Worm (Caenorhabditis elegans): ENCODE measurements around the gene mip-2.

mip-2 gene

ce11 chrV:13657841-13658338 lies 13.9 kb downstream of the mip-2 start:
- TF ChIP-seq efl-1 (optimal IDR thresholded peaks at IDR 0.05) (no peak), efl-1 (GFP tag; optimal IDR thresholded peaks at IDR 0.05 in 1 of 2) (peak in 1 of 2 experiments; percentile 93), alr-1 (tag; optimal IDR thresholded peaks at IDR 0.05; ENCODE audit: borderline replicate concordance) (no peak), elt-3 (tag; optimal IDR thresholded peaks at IDR 0.05) (no peak), lin-13 (GFP tag; optimal IDR thresholded peaks at IDR 0.05) (no peak), dpl-1 (GFP tag; optimal IDR thresholded peaks at IDR 0.05) (peak in 1 of 3 experiments; percentile 34), tbx-2 (tag; optimal IDR thresholded peaks at IDR 0.05) (no peak), mdl-1 (tag; optimal IDR thresholded peaks at IDR 0.05) (no peak), snu-23 (GFP tag; optimal IDR thresholded peaks at IDR 0.05) (no peak), rnt-1 (tag; optimal IDR thresholded peaks at IDR 0.05) (peak; percentile 76), elt-2 (tag; optimal IDR thresholded peaks at IDR 0.05) (no peak), lin-14 (GFP tag; optimal IDR thresholded peaks at IDR 0.05) (peak; percentile 39), nhr-11 (tag; optimal IDR thresholded peaks at IDR 0.05) (no peak), blmp-1 (tag; optimal IDR thresholded peaks at IDR 0.05) (peak; percentile 75)

DNA sequence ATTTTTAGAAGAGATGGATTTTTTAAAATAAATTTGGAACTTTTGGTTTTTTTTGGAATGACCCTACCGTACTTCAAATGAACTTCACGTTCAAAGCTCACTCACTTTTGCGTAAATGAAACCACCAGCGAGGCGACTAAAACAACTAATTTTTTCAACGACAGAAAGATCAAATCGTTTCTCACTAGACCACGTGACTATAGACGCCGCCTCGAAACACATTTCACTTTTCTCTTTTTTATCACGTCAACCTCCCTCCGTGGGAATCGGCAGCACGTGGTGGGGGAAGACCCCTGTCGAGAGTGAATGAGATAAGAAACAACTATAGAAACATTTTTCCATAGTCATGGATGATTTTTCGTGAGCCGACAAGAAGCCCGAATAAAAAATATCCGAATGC lies 14.5 kb downstream of the mip-2 start:
- TF ChIP-seq unc-30 (tag; optimal IDR thresholded peaks at IDR 0.05) = no peak
- peak; percentile 27 to 44 for TF ChIP-seq efl-1 (optimal IDR thresholded peaks at IDR 0.05)
- peak; percentile 18 to 90 for TF ChIP-seq efl-1 (GFP tag; optimal IDR thresholded peaks at IDR 0.05 in 1 of 2)
- peak; percentile 98 for TF ChIP-seq lin-14 (GFP tag; optimal IDR thresholded peaks at IDR 0.05)
- TF ChIP-seq aly-2 (tag; optimal IDR thresholded peaks at IDR 0.05) = no peak
- TF ChIP-seq nhr-71 (tag; optimal IDR thresholded peaks at IDR 0.05) = peak; percentile 97
- TF ChIP-seq blmp-1 (tag; optimal IDR thresholded peaks at IDR 0.05) = peak; percentile 98
- peak; percentile 62 for TF ChIP-seq pag-3 (tag; optimal IDR thresholded peaks at IDR 0.05; ENCODE audit: borderline replicate concordance, insufficient read depth)
- TF ChIP-seq nhr-11 (tag; optimal IDR thresholded peaks at IDR 0.05) = no peak
- peak; percentile 91 for TF ChIP-seq elt-2 (tag; optimal IDR thresholded peaks at IDR 0.05)
- no peak for TF ChIP-seq lin-15B (tag; optimal IDR thresholded peaks at IDR 0.05)
- peak; percentile 98 for TF ChIP-seq nhr-85 (tag)
- TF ChIP-seq nhr-12 (tag; optimal IDR thresholded peaks at IDR 0.05) = no peak
- peak; percentile 84 for TF ChIP-seq ztf-4 (tag; optimal IDR thresholded peaks at IDR 0.05)
- TF ChIP-seq pax-3 (tag; optimal IDR thresholded peaks at IDR 0.05) = peak; percentile 14
- no peak for TF ChIP-seq ceh-8 (GFP tag; optimal IDR thresholded peaks at IDR 0.05)
- no peak for TF ChIP-seq sox-4 (tag; optimal IDR thresholded peaks at IDR 0.05)
- TF ChIP-seq nhr-20 (tag; optimal IDR thresholded peaks at IDR 0.05) = peak; percentile 97
- peak; percentile 42 for TF ChIP-seq aha-1 (tag; optimal IDR thresholded peaks at IDR 0.05)
- no peak for TF ChIP-seq isw-1 (GFP tag; IDR thresholded peaks at IDR 0.05)
- TF ChIP-seq mep-1 (tag; optimal IDR thresholded peaks at IDR 0.05) = peak; percentile 82
- peak; percentile 6 for TF ChIP-seq jun-1 (tag; optimal IDR thresholded peaks at IDR 0.05)
- TF ChIP-seq lsy-2 (tag; optimal IDR thresholded peaks at IDR 0.05) = peak; percentile 64 to 74
- no peak for TF ChIP-seq zag-1 (tag; optimal IDR thresholded peaks at IDR 0.05)
- TF ChIP-seq F16B12.6 (tag; optimal IDR thresholded peaks at IDR 0.05) = no peak
- peak; percentile 63 for TF ChIP-seq xbp-1 (tag; optimal IDR thresholded peaks at IDR 0.05)
- no peak for TF ChIP-seq ets-5 (GFP tag; IDR thresholded peaks at IDR 0.05)
- no peak for TF ChIP-seq vab-15 (tag; optimal IDR thresholded peaks at IDR 0.05)
- TF ChIP-seq mdl-1 (tag; optimal IDR thresholded peaks at IDR 0.05) = peak; percentile 18 to 99
- TF ChIP-seq tbx-2 (tag; optimal IDR thresholded peaks at IDR 0.05) = peak; percentile 77
- peak; percentile 58; the same call in 1 of the 2 replicates for TF ChIP-seq ceh-88 (GFP tag; IDR thresholded peaks at IDR 0.05)
- TF ChIP-seq sptf-1 (tag; optimal IDR thresholded peaks at IDR 0.05) = no peak
- no peak for TF ChIP-seq pqm-1 (tag; optimal IDR thresholded peaks at IDR 0.05)
- no peak for TF ChIP-seq tlp-1 (tag; optimal IDR thresholded peaks at IDR 0.05)
- TF ChIP-seq unc-98 (GFP tag; IDR thresholded peaks at IDR 0.05) = no peak
- TF ChIP-seq nhr-77 (tag; optimal IDR thresholded peaks at IDR 0.05) = no peak
- TF ChIP-seq hlh-17 (GFP tag; optimal IDR thresholded peaks at IDR 0.05; ENCODE audit: borderline replicate concordance) = no peak
- peak; percentile 89 for TF ChIP-seq nhr-19 (GFP tag; conservative IDR thresholded peaks at IDR 0.05)
- no peak for TF ChIP-seq C34B4.2 (tag; optimal IDR thresholded peaks at IDR 0.05)
- no peak for TF ChIP-seq fkh-10 (GFP tag; optimal IDR thresholded peaks at IDR 0.05)
- peak; percentile 11 for TF ChIP-seq mef-2 (tag; optimal IDR thresholded peaks at IDR 0.05)
- no peak for TF ChIP-seq sup-37 (GFP tag; optimal IDR thresholded peaks at IDR 0.05)
- TF ChIP-seq Y116A8C.19 (tag; optimal IDR thresholded peaks at IDR 0.05; ENCODE audit: borderline replicate concordance) = no peak
- no peak for TF ChIP-seq egl-27 (tag; optimal IDR thresholded peaks at IDR 0.05)
- TF ChIP-seq rnt-1 (tag; optimal IDR thresholded peaks at IDR 0.05) = peak; percentile 82

Measured in whole organism, L1 larva.